Worm (Caenorhabditis elegans) whole organism, L4 larva: ENCODE results near the gene C14C6.3.

Experiments used
- F10B5.3 ChIP-seq: sonication (generic microtip); optimal IDR thresholded peaks from 2 replicates; lab custom pipeline; 2016; ENCODE audit warnings: mild to moderate bottlenecking, missing genetic modification characterization, missing compliant biosample characterization
- F49E8.2 ChIP-seq: sonication (generic microtip); optimal IDR thresholded peaks from 2 replicates; lab custom pipeline; 2016; ENCODE audit warnings: missing compliant biosample characterization, mild to moderate bottlenecking, missing genetic modification characterization, borderline replicate concordance
- R02D3.7 ChIP-seq: fragments of 150-350 bp; sonication (generic microtip); optimal IDR thresholded peaks from 3 replicates; lab custom pipeline; 2014; ENCODE audit warnings: missing biosample characterization, missing genetic modification characterization
- ama-1 ChIP-seq: fragments of 150-350 bp; optimal IDR thresholded peaks from 2 replicates; lab custom pipeline; 2014; ENCODE audit warnings: inconsistent platforms, mixed read lengths
- ces-1 ChIP-seq: fragments of 150-350 bp; sonication (generic microtip); optimal IDR thresholded peaks from 4 replicates; lab custom pipeline; 2014; ENCODE audit warnings: missing biosample characterization, missing genetic modification reagents, missing genetic modification characterization
- cey-2 ChIP-seq: sonication (generic microtip); optimal IDR thresholded peaks from 3 replicates; lab custom pipeline; 2017; ENCODE audit warnings: missing genetic modification characterization, mild to moderate bottlenecking, missing compliant biosample characterization, antibody characterized with exemption, borderline replicate concordance; ENCODE audit not compliant: insufficient read depth
- dmd-6 ChIP-seq: fragments of 200-800 bp; sonication (Bioruptor generic); IDR thresholded peaks from 2 replicates; pipeline ENCODE4 v1.3.6; 2022; ENCODE audit warnings: missing genetic modification reagents, missing genetic modification characterization, missing compliant biosample characterization
- dmd-8 ChIP-seq: fragments of 200-800 bp; sonication (Bioruptor generic); IDR thresholded peaks from 2 replicates; pipeline ENCODE4 v1.3.6; 2022; ENCODE audit warnings: missing genetic modification characterization, missing compliant biosample characterization
- fos-1 ChIP-seq: fragments of 150-350 bp; optimal IDR thresholded peaks from 2 replicates; lab custom pipeline; 2014; ENCODE audit warnings: missing biosample characterization, missing genetic modification characterization
- hlh-11 ChIP-seq: fragments of 200-800 bp; sonication (Bioruptor generic); optimal IDR thresholded peaks from 2 replicates; lab custom pipeline; 2018; ENCODE audit warnings: mild to moderate bottlenecking, missing genetic modification characterization, missing compliant biosample characterization
- hlh-30 ChIP-seq: sonication (generic microtip); optimal IDR thresholded peaks from 2 replicates; lab custom pipeline; 2017; ENCODE audit warnings: antibody characterized with exemption, mild to moderate bottlenecking, missing genetic modification characterization, missing compliant biosample characterization; ENCODE audit not compliant: insufficient read depth
- jun-1 ChIP-seq: fragments of 150-350 bp; optimal IDR thresholded peaks from 2 replicates; lab custom pipeline; 2014; ENCODE audit warnings: missing biosample characterization, missing genetic modification reagents, missing genetic modification characterization
- lin-13 ChIP-seq: fragments of 150-350 bp; optimal IDR thresholded peaks from 2 replicates; lab custom pipeline; 2014; ENCODE audit warnings: missing biosample characterization, missing genetic modification reagents, missing genetic modification characterization
- lin-39 ChIP-seq: fragments of 150-350 bp; optimal IDR thresholded peaks from 2 replicates; lab custom pipeline; 2014; ENCODE audit warnings: missing biosample characterization, missing genetic modification reagents, missing genetic modification characterization
- lsy-2 ChIP-seq, 2 experiments: fragments of 150-350 bp in 1 of 2; sonication (generic microtip) in 1 of 2; optimal IDR thresholded peaks; 2 replicates each; lab custom pipeline; 2014 to 2017; ENCODE audit warnings: missing biosample characterization in 2 of 2, missing genetic modification characterization in 2 of 2
- mdl-1 ChIP-seq, 2 experiments: fragments of 150-350 bp in 1 of 2; sonication (generic microtip) in 1 of 2; optimal IDR thresholded peaks; 2 replicates each; lab custom pipeline; 2014 to 2017; ENCODE audit warnings: missing biosample characterization in 2 of 2, missing genetic modification characterization in 2 of 2
- mes-2 ChIP-seq: sonication (generic microtip); optimal IDR thresholded peaks from 2 replicates; lab custom pipeline; 2016; ENCODE audit warnings: missing genotype, mild to moderate bottlenecking, missing genetic modification characterization, missing compliant biosample characterization; ENCODE audit not compliant: poor library complexity, severe bottlenecking
- mxl-2 ChIP-seq: fragments of 200-800 bp; sonication (Bioruptor generic); conservative IDR thresholded peaks from 2 replicates; pipeline ENCODE4 v1.3.6; 2022; ENCODE audit warnings: missing genetic modification reagents, missing genetic modification characterization, missing compliant biosample characterization
- nhr-102 ChIP-seq: sonication (generic microtip); optimal IDR thresholded peaks from 2 replicates; lab custom pipeline; 2016; ENCODE audit warnings: mild to moderate bottlenecking, missing genetic modification characterization, moderate library complexity, missing compliant biosample characterization
- nhr-28 ChIP-seq: fragments of 150-350 bp; optimal IDR thresholded peaks from 2 replicates; lab custom pipeline; 2014; ENCODE audit warnings: missing biosample characterization, missing genetic modification characterization
- nhr-48 ChIP-seq: sonication (generic microtip); optimal IDR thresholded peaks from 2 replicates; lab custom pipeline; 2016; ENCODE audit warnings: mild to moderate bottlenecking, missing genetic modification characterization, missing compliant biosample characterization
- php-3 ChIP-seq: fragments of 200-800 bp; sonication (Bioruptor generic); IDR thresholded peaks from 2 replicates; pipeline ENCODE4 v1.3.6; 2022; ENCODE audit warnings: missing genetic modification reagents, missing genetic modification characterization, missing compliant biosample characterization
- pqm-1 ChIP-seq: sonication (generic microtip); optimal IDR thresholded peaks from 2 replicates; lab custom pipeline; 2017; ENCODE audit warnings: missing biosample characterization, missing genetic modification characterization
- sdz-12 ChIP-seq: fragments of 200-800 bp; sonication (Bioruptor generic); optimal IDR thresholded peaks from 2 replicates; lab custom pipeline; 2018; ENCODE audit warnings: mild to moderate bottlenecking, missing genetic modification characterization, missing compliant biosample characterization
- set-16 ChIP-seq: fragments of 200-800 bp; sonication (Bioruptor generic); IDR thresholded peaks from 2 replicates; pipeline ENCODE4 v1.3.6; 2022; ENCODE audit warnings: missing genetic modification reagents, missing genetic modification characterization, missing compliant biosample characterization
- snpc-1.2 ChIP-seq: fragments of 200-800 bp; sonication (Bioruptor generic); IDR thresholded peaks from 2 replicates; pipeline ENCODE4 v1.3.6; 2022; ENCODE audit warnings: missing genetic modification reagents, missing genetic modification characterization, missing compliant biosample characterization
- snpc-4 ChIP-seq: fragments of 150-350 bp; optimal IDR thresholded peaks from 2 replicates; lab custom pipeline; 2014; ENCODE audit warnings: missing biosample characterization, missing genetic modification characterization
- spr-1 ChIP-seq: sonication (generic microtip); optimal IDR thresholded peaks from 2 replicates; lab custom pipeline; 2016; ENCODE audit warnings: mild to moderate bottlenecking, missing genetic modification characterization, missing compliant biosample characterization
- tag-97 ChIP-seq: fragments of 200-800 bp; sonication (Bioruptor generic); IDR thresholded peaks from 2 replicates; pipeline ENCODE4 v1.3.6; 2022; ENCODE audit warnings: missing genetic modification characterization, missing compliant biosample characterization
- tra-1 ChIP-seq: fragments of 200-800 bp; sonication (Bioruptor generic); IDR thresholded peaks from 2 replicates; pipeline ENCODE4 v1.3.6; 2022; ENCODE audit warnings: missing genetic modification reagents, missing genetic modification characterization, missing compliant biosample characterization
- unc-130 ChIP-seq: sonication (generic microtip); optimal IDR thresholded peaks from 2 replicates; lab custom pipeline; 2016; ENCODE audit warnings: missing genetic modification reagents, missing genetic modification characterization, missing compliant biosample characterization
- unc-39 ChIP-seq: sonication (generic microtip); optimal IDR thresholded peaks from 2 replicates; lab custom pipeline; 2017; ENCODE audit warnings: missing biosample characterization, missing genetic modification characterization
- unc-62 ChIP-seq, 3 experiments: fragments of 150-350 bp in 1 of 3; sonication (generic microtip); optimal IDR thresholded peaks in 2 of 3; peaks in 1 of 3; 1 replicate in 1 of 3; 2 replicates in 2 of 3; lab custom pipeline; 2014 to 2017; ENCODE audit warnings: missing biosample characterization in 3 of 3, missing genetic modification characterization in 3 of 3, missing genetic modification reagents in 3 of 3, missing genotype in 1 of 3
- zfp-3 ChIP-seq: fragments of 200-800 bp; sonication (Bioruptor generic); conservative IDR thresholded peaks from 2 replicates; pipeline ENCODE4 v1.3.6; 2022; ENCODE audit warnings: missing genetic modification reagents, missing genetic modification characterization, missing compliant biosample characterization
- zip-11 ChIP-seq: fragments of 200-800 bp; sonication (Bioruptor generic); IDR thresholded peaks from 2 replicates; pipeline ENCODE4 v1.3.6; 2022; ENCODE audit warnings: missing genetic modification characterization, missing compliant biosample characterization
- ztf-11 ChIP-seq: fragments of 150-350 bp; optimal IDR thresholded peaks from 2 replicates; lab custom pipeline; 2014; ENCODE audit warnings: missing biosample characterization, missing genetic modification characterization
- ztf-7 ChIP-seq: fragments of 150-350 bp; optimal IDR thresholded peaks from 2 replicates; lab custom pipeline; 2014; ENCODE audit warnings: missing biosample characterization, missing genetic modification characterization

The C14C6.3 gene

DNA sequence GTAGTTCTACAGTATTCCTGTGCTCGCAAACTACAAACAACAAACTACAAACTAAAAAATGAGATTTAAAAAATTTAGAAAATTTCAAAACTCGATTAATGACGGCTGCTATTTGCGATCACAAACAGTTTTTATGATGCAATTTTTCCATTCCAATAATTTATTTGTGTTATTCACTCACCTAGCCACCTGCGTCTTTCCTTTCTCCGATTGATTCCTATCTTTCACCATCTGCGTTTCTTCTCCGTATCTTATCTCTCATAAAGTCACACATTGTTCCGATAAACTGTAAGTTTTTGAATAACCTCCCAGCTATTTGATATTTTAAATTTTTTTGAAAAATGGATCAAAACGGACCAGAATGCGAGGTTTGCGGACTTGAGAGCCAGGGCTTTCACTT, 9.1 kb upstream of the C14C6.3 start, which contains the start of gene nhr-132 (continued):
- TF ChIP-seq spr-1 (tag; lab: Kevin White, UChicago) (no peak), nhr-48 (tag; lab: Kevin White, UChicago) (no peak), hlh-30 (tag; lab: Kevin White, UChicago) (peak; percentile 43), lin-39 (tag; lab: Kevin White, UChicago) (no peak), snpc-1.2 (GFP tag; lab: Robert Waterston, UW) (no peak), unc-130 (GFP tag; lab: Kevin White, UChicago) (no peak), hlh-11 (peak; percentile 67), mdl-1 (tag; optimal IDR thresholded peaks at IDR 0.05; lab: Kevin White, UChicago) (peak in 1 of 2 experiments; percentile 25), nhr-102 (tag; lab: Kevin White, UChicago) (peak; percentile 64), snpc-4 (tag; lab: Kevin White, UChicago) (no peak), pqm-1 (tag; lab: Kevin White, UChicago) (no peak), dmd-6 (peak; percentile 61), zfp-3 (no peak), lsy-2 (tag; optimal IDR thresholded peaks at IDR 0.05; lab: Kevin White, UChicago) (peak in 1 of 2 experiments; percentile 55), ama-1 (lab: Kevin White, UChicago) (no peak), mxl-2 (GFP tag; lab: Robert Waterston, UW) (no peak), R02D3.7 (no peak), lin-13 (no peak), nhr-28 (tag; lab: Kevin White, UChicago) (peak; percentile 77), fos-1 (tag; lab: Kevin White, UChicago) (no peak), ztf-11 (tag; lab: Kevin White, UChicago) (no peak), php-3 (GFP tag; lab: Robert Waterston, UW) (peak; percentile 70), tag-97 (GFP tag; lab: Robert Waterston, UW) (no peak), sdz-12 (GFP tag; lab: Kevin White, UChicago) (no peak), ztf-7 (tag; lab: Kevin White, UChicago) (peak; percentile 43), mes-2 (tag; lab: Kevin White, UChicago) (peak; percentile 25), tra-1 (no peak)

DNA sequence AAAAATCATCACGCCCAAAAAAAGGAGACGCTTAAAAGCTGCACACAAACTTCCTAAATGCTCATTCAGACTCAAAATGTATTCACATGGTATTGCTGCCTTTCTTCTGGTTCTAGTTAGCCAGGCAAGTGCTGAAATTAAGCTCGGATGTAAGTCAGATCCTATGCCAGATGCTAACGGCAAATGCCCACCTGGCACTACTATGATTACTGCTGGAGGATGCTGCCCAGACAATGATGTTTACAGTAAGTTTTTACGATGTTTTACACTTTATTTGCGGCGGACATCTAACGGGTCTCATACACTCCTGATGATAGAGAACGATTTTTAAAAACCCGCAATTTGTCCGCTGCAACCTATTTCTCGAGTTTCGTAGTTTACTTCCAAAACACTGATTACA, 6.7 kb upstream of the C14C6.3 start, which contains the start of gene C14C6.5:
Gene C14C6.5, plus strand, starts transcription at position 58 of the 400 bp plus-strand sequence.
- TF ChIP-seq unc-62 (GFP tag; optimal IDR thresholded peaks at IDR 0.05 in 1 of 2; lab: Kevin White, UChicago), result peak in 1 of 2 experiments; percentile 93
- TF ChIP-seq unc-62 (tag; optimal IDR thresholded peaks at IDR 0.05; lab: Kevin White, UChicago), result no peak
- no peak for TF ChIP-seq set-16 (GFP tag; lab: Robert Waterston, UW)
- no peak for TF ChIP-seq tra-1
- no peak for TF ChIP-seq ces-1 (GFP tag; lab: Kevin White, UChicago)
- no peak for TF ChIP-seq F49E8.2 (tag; lab: Kevin White, UChicago)
- TF ChIP-seq F10B5.3, result no peak
- TF ChIP-seq unc-39 (tag; lab: Kevin White, UChicago), result no peak
- no peak for TF ChIP-seq jun-1
- TF ChIP-seq, all 104 proteins: peak for 1

DNA sequence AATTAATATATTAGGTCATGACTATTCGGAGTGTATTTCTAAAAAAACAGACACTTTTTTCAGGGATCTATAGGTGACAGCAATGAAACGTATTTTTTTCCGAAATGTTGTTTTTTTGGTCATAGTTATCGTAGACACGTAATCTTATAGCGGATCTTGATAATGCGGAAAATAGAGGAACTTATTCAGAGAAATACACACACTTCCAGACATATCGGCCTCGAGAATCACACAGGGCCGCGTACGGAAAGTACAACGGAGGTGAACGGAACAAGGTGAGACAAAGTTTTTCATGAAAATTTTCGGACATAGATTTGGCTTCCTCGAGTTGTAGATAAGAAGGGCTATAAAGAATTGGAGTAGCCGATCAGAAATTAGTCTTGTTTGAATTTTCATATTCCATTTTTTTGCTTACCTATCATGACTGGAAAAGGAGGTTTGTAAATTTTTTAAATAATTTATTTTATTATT, 4.2 kb upstream of the C14C6.3 start, which contains the start of gene nhr-155:
Gene nhr-155, plus strand, starts transcription at position 421 of the 471 bp plus-strand sequence.
- no peak for TF ChIP-seq cey-2 (tag; lab: Kevin White, UChicago)
- no peak for TF ChIP-seq zip-11 (GFP tag; lab: Robert Waterston, UW)
- TF ChIP-seq dmd-8 (GFP tag; lab: Robert Waterston, UW), result no peak
- no peak for TF ChIP-seq lin-13
